Worm (Caenorhabditis elegans) whole organism, L4 larva: ENCODE data around the gene Y7A5A.2.
A peak's percentile ranks its signal among the peaks of the same experiment; 100 is the strongest.

Source experiments
- F26F4.8 ChIP-seq: fragments of 200-800 bp; sonication (Bioruptor generic); conservative IDR thresholded peaks from 2 replicates; pipeline ENCODE4 v1.3.6; 2022; ENCODE audit warnings: missing genetic modification characterization, missing compliant biosample characterization
- Y5F2A.4 ChIP-seq: fragments of 200-800 bp; sonication (Bioruptor generic); optimal IDR thresholded peaks from 2 replicates; lab custom pipeline; 2018; ENCODE audit warnings: mild to moderate bottlenecking, missing genetic modification characterization, missing compliant biosample characterization
- Y75B8A.6 ChIP-seq: fragments of 200-800 bp; sonication (Bioruptor generic); IDR thresholded peaks from 2 replicates; pipeline ENCODE4 v1.3.6; 2022; ENCODE audit warnings: missing genetic modification reagents, missing genetic modification characterization, missing compliant biosample characterization
- ZK546.5 ChIP-seq, 2 experiments: sonication (generic microtip); optimal IDR thresholded peaks; 2 replicates each; lab custom pipeline; 2017; ENCODE audit warnings: missing biosample characterization in 2 of 2, missing genetic modification characterization in 2 of 2
- ama-1 ChIP-seq: fragments of 150-350 bp; optimal IDR thresholded peaks from 2 replicates; lab custom pipeline; 2014; ENCODE audit warnings: inconsistent platforms, mixed read lengths
- ceh-20 ChIP-seq: fragments of 200-800 bp; sonication (Bioruptor generic); IDR thresholded peaks from 2 replicates; pipeline ENCODE4 v1.3.6; 2022; ENCODE audit warnings: missing genetic modification reagents, missing genetic modification characterization, missing compliant biosample characterization
- ceh-44 ChIP-seq: fragments of 200-800 bp; sonication (Bioruptor generic); IDR thresholded peaks from 2 replicates; pipeline ENCODE4 v1.3.6; 2022; ENCODE audit warnings: missing genetic modification reagents, missing genetic modification characterization, missing compliant biosample characterization
- ceh-62 ChIP-seq: sonication (generic microtip); optimal IDR thresholded peaks from 2 replicates; lab custom pipeline; 2017; ENCODE audit warnings: missing biosample characterization, missing genetic modification characterization
- cey-2 ChIP-seq: sonication (generic microtip); optimal IDR thresholded peaks from 3 replicates; lab custom pipeline; 2017; ENCODE audit warnings: missing genetic modification characterization, mild to moderate bottlenecking, missing compliant biosample characterization, antibody characterized with exemption, borderline replicate concordance; ENCODE audit not compliant: insufficient read depth
- daf-19 ChIP-seq: fragments of 200-800 bp; sonication (Bioruptor generic); conservative IDR thresholded peaks from 2 replicates; pipeline ENCODE4 v1.3.6; 2022; ENCODE audit warnings: missing genetic modification characterization, missing compliant biosample characterization
- daf-8 ChIP-seq: fragments of 200-800 bp; sonication (Bioruptor generic); IDR thresholded peaks from 2 replicates; pipeline ENCODE4 v1.3.6; 2022; ENCODE audit warnings: missing genetic modification characterization, missing compliant biosample characterization
- duxl-1 ChIP-seq: sonication (generic microtip); optimal IDR thresholded peaks from 2 replicates; lab custom pipeline; 2016; ENCODE audit warnings: mild to moderate bottlenecking, missing genetic modification characterization, moderate library complexity, missing compliant biosample characterization; ENCODE audit not compliant: poor library complexity
- egl-43 ChIP-seq: fragments of 200-800 bp; sonication (Bioruptor generic); IDR thresholded peaks from 2 replicates; pipeline ENCODE4 v1.3.6; 2022; ENCODE audit warnings: missing genetic modification reagents, missing genetic modification characterization, missing compliant biosample characterization
- fos-1 ChIP-seq: fragments of 150-350 bp; optimal IDR thresholded peaks from 2 replicates; lab custom pipeline; 2014; ENCODE audit warnings: missing biosample characterization, missing genetic modification characterization
- gei-8 ChIP-seq: fragments of 200-800 bp; sonication (Bioruptor generic); optimal IDR thresholded peaks from 2 replicates; lab custom pipeline; 2018; ENCODE audit warnings: mild to moderate bottlenecking, missing genetic modification characterization, missing compliant biosample characterization
- hlh-11 ChIP-seq: fragments of 200-800 bp; sonication (Bioruptor generic); optimal IDR thresholded peaks from 2 replicates; lab custom pipeline; 2018; ENCODE audit warnings: mild to moderate bottlenecking, missing genetic modification characterization, missing compliant biosample characterization
- jun-1 ChIP-seq: fragments of 150-350 bp; optimal IDR thresholded peaks from 2 replicates; lab custom pipeline; 2014; ENCODE audit warnings: missing biosample characterization, missing genetic modification reagents, missing genetic modification characterization
- lin-13 ChIP-seq: fragments of 150-350 bp; optimal IDR thresholded peaks from 2 replicates; lab custom pipeline; 2014; ENCODE audit warnings: missing biosample characterization, missing genetic modification reagents, missing genetic modification characterization
- lin-29 ChIP-seq: fragments of 200-800 bp; sonication (Bioruptor generic); IDR thresholded peaks from 2 replicates; pipeline ENCODE4 v1.3.6; 2022; ENCODE audit warnings: missing genetic modification reagents, missing genetic modification characterization, missing compliant biosample characterization
- lir-3 ChIP-seq: sonication (generic microtip); optimal IDR thresholded peaks from 2 replicates; lab custom pipeline; 2016; ENCODE audit warnings: mild to moderate bottlenecking, missing genetic modification characterization, missing compliant biosample characterization
- lsy-2 ChIP-seq, 2 experiments: fragments of 150-350 bp in 1 of 2; sonication (generic microtip) in 1 of 2; optimal IDR thresholded peaks; 2 replicates each; lab custom pipeline; 2014 to 2017; ENCODE audit warnings: missing biosample characterization in 2 of 2, missing genetic modification characterization in 2 of 2
- mdl-1 ChIP-seq, 2 experiments: fragments of 150-350 bp in 1 of 2; sonication (generic microtip) in 1 of 2; optimal IDR thresholded peaks; 2 replicates each; lab custom pipeline; 2014 to 2017; ENCODE audit warnings: missing biosample characterization in 2 of 2, missing genetic modification characterization in 2 of 2
- mep-1 ChIP-seq: fragments of 150-350 bp; sonication (generic microtip); optimal IDR thresholded peaks from 3 replicates; lab custom pipeline; 2014; ENCODE audit warnings: missing biosample characterization, missing genetic modification characterization
- mes-2 ChIP-seq: sonication (generic microtip); optimal IDR thresholded peaks from 2 replicates; lab custom pipeline; 2016; ENCODE audit warnings: missing genotype, mild to moderate bottlenecking, missing genetic modification characterization, missing compliant biosample characterization; ENCODE audit not compliant: poor library complexity, severe bottlenecking
- mxl-2 ChIP-seq: fragments of 200-800 bp; sonication (Bioruptor generic); conservative IDR thresholded peaks from 2 replicates; pipeline ENCODE4 v1.3.6; 2022; ENCODE audit warnings: missing genetic modification reagents, missing genetic modification characterization, missing compliant biosample characterization
- mxl-3 ChIP-seq: fragments of 200-800 bp; sonication (Bioruptor generic); optimal IDR thresholded peaks from 2 replicates; lab custom pipeline; 2018; ENCODE audit warnings: mild to moderate bottlenecking, missing genetic modification characterization, missing compliant biosample characterization
- nhr-10 ChIP-seq: fragments of 150-350 bp; optimal IDR thresholded peaks from 2 replicates; lab custom pipeline; 2014; ENCODE audit warnings: missing biosample characterization, missing genetic modification characterization
- nhr-102 ChIP-seq: sonication (generic microtip); optimal IDR thresholded peaks from 2 replicates; lab custom pipeline; 2016; ENCODE audit warnings: mild to moderate bottlenecking, missing genetic modification characterization, moderate library complexity, missing compliant biosample characterization
- nhr-28 ChIP-seq: fragments of 150-350 bp; optimal IDR thresholded peaks from 2 replicates; lab custom pipeline; 2014; ENCODE audit warnings: missing biosample characterization, missing genetic modification characterization
- nhr-48 ChIP-seq: sonication (generic microtip); optimal IDR thresholded peaks from 2 replicates; lab custom pipeline; 2016; ENCODE audit warnings: mild to moderate bottlenecking, missing genetic modification characterization, missing compliant biosample characterization
- nhr-6 ChIP-seq: fragments of 150-350 bp; optimal IDR thresholded peaks from 2 replicates; lab custom pipeline; 2014; ENCODE audit warnings: missing biosample characterization, missing genetic modification characterization
- nhr-76 ChIP-seq: fragments of 150-350 bp; optimal IDR thresholded peaks from 2 replicates; lab custom pipeline; 2014; ENCODE audit warnings: missing biosample characterization, missing genetic modification characterization
- nhr-77 ChIP-seq: fragments of 150-350 bp; optimal IDR thresholded peaks from 2 replicates; lab custom pipeline; 2014; ENCODE audit warnings: missing biosample characterization, missing genetic modification characterization
- rbr-2 ChIP-seq: sonication (generic microtip); optimal IDR thresholded peaks from 2 replicates; lab custom pipeline; 2016; ENCODE audit warnings: missing genotype, missing genetic modification characterization, missing compliant biosample characterization
- sdz-12 ChIP-seq: fragments of 200-800 bp; sonication (Bioruptor generic); optimal IDR thresholded peaks from 2 replicates; lab custom pipeline; 2018; ENCODE audit warnings: mild to moderate bottlenecking, missing genetic modification characterization, missing compliant biosample characterization
- set-16 ChIP-seq: fragments of 200-800 bp; sonication (Bioruptor generic); IDR thresholded peaks from 2 replicates; pipeline ENCODE4 v1.3.6; 2022; ENCODE audit warnings: missing genetic modification reagents, missing genetic modification characterization, missing compliant biosample characterization
- snpc-4 ChIP-seq: fragments of 150-350 bp; optimal IDR thresholded peaks from 2 replicates; lab custom pipeline; 2014; ENCODE audit warnings: missing biosample characterization, missing genetic modification characterization
- spr-3 ChIP-seq: fragments of 200-800 bp; sonication (Bioruptor generic); optimal IDR thresholded peaks from 2 replicates; lab custom pipeline; 2018; ENCODE audit warnings: mild to moderate bottlenecking, missing genetic modification characterization, missing compliant biosample characterization
- unc-130 ChIP-seq: sonication (generic microtip); optimal IDR thresholded peaks from 2 replicates; lab custom pipeline; 2016; ENCODE audit warnings: missing genetic modification reagents, missing genetic modification characterization, missing compliant biosample characterization
- unc-62 ChIP-seq, 3 experiments: fragments of 150-350 bp in 1 of 3; sonication (generic microtip); optimal IDR thresholded peaks in 2 of 3; peaks in 1 of 3; 1 replicate in 1 of 3; 2 replicates in 2 of 3; lab custom pipeline; 2014 to 2017; ENCODE audit warnings: missing biosample characterization in 3 of 3, missing genetic modification characterization in 3 of 3, missing genetic modification reagents in 3 of 3, missing genotype in 1 of 3
- vab-7 ChIP-seq: fragments of 200-800 bp; sonication (Bioruptor generic); IDR thresholded peaks from 2 replicates; pipeline ENCODE4 v1.3.6; 2022; ENCODE audit warnings: missing genetic modification reagents, missing genetic modification characterization, missing compliant biosample characterization
- zag-1 ChIP-seq: fragments of 150-350 bp; optimal IDR thresholded peaks from 2 replicates; lab custom pipeline; 2014; ENCODE audit warnings: missing biosample characterization, missing genetic modification characterization
- zfp-2 ChIP-seq: sonication (generic microtip); optimal IDR thresholded peaks from 2 replicates; lab custom pipeline; 2016; ENCODE audit warnings: mild to moderate bottlenecking, missing genetic modification characterization, missing compliant biosample characterization
- zip-2 ChIP-seq: fragments of 150-350 bp; optimal IDR thresholded peaks from 2 replicates; lab custom pipeline; 2014; ENCODE audit warnings: missing biosample characterization, missing genetic modification characterization

Gene Y7A5A.2

DNA sequence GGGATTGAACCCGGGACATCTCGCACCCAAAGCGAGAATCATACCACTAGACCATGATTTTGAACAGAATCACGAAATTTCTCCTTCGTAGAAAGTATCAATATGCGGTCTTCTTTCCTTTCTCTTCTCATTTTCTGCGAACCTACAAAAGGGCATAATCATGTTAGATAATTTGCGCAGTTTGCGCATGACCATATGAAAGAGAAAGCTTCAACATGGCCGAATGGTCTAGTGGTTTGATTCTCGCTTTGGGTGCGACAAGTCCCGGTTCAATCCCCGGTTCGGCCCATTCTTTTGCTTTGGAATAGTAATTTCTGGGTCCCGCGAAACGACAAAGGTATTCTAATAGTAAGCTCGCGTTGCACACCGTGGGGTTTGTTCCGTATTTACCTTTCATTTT lies 24.7 kb downstream of the Y7A5A.2 start (continued):
- TF ChIP-seq lsy-2 (tag; optimal IDR thresholded peaks at IDR 0.05; lab: Kevin White, UChicago) (no peak), unc-62 (GFP tag; optimal IDR thresholded peaks at IDR 0.05 in 1 of 2; lab: Kevin White, UChicago) (no peak), unc-62 (tag; optimal IDR thresholded peaks at IDR 0.05; lab: Kevin White, UChicago) (no peak), Y75B8A.6 (GFP tag; lab: Robert Waterston, UW) (no peak), spr-3 (GFP tag; lab: Kevin White, UChicago) (no peak), duxl-1 (tag; lab: Kevin White, UChicago) (no peak), ceh-62 (tag; lab: Kevin White, UChicago) (no peak), lin-29 (GFP tag; lab: Robert Waterston, UW) (no peak), unc-130 (GFP tag; lab: Kevin White, UChicago) (no peak), gei-8 (no peak), zfp-2 (tag; lab: Kevin White, UChicago) (no peak)

DNA sequence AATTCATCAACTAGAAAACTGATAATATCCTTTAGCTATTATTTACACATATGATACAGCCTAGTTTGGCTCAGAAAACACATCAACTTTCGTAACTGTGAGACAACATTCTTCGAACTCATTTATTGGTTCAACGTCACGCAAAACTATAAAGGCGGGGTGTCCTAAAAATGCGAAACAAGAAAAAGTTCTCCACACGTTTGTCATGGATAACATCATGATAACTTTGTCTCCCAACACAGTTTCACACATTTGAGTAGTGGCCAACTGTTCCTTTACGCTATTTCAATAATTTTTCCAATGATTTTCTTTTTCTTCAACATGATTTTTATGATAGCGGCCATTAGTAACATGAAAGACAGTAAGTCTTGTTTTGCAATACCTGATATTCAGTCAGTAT lies 25.8 kb downstream of the Y7A5A.2 start, which contains the start of gene srxa-9:
Gene srxa-9, plus strand, starts transcription at position 301 of the 400 bp plus-strand sequence.
- no peak for TF ChIP-seq sdz-12 (GFP tag; lab: Kevin White, UChicago)
- no peak for TF ChIP-seq nhr-77
- TF ChIP-seq nhr-102 (tag; lab: Kevin White, UChicago) = no peak

DNA sequence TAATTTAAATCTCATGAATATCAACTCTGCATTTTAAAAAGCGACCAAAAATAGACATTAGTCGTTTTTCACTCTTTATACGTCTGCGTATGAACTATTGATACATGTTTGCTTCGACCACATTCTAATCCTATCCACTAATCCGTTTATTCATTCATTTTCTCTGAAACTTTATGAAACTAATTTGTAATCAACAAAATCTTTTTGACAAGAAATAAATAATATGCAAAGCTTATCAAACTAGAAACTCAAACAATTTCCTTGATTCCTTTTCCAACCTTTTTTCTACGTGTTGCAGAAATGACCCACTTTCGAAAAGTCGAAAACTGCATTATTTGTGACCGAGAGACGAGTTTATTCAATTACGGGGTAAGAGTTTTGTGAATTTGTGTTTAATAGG lies 30.2 kb downstream of the Y7A5A.2 start, which contains the start of gene nhr-255:
Gene nhr-255, plus strand, starts transcription at position 301 of the 400 bp plus-strand sequence.
- TF ChIP-seq nhr-48 (tag; lab: Kevin White, UChicago) (no peak), jun-1 (no peak), ceh-44 (GFP tag; lab: Robert Waterston, UW) (no peak), nhr-6 (tag; lab: Kevin White, UChicago) (no peak), Y5F2A.4 (GFP tag; lab: Kevin White, UChicago) (no peak), gei-8 (no peak), lin-13 (GFP tag; lab: Kevin White, UChicago) (no peak)
- TF ChIP-seq, all 104 proteins: peak for 0

DNA sequence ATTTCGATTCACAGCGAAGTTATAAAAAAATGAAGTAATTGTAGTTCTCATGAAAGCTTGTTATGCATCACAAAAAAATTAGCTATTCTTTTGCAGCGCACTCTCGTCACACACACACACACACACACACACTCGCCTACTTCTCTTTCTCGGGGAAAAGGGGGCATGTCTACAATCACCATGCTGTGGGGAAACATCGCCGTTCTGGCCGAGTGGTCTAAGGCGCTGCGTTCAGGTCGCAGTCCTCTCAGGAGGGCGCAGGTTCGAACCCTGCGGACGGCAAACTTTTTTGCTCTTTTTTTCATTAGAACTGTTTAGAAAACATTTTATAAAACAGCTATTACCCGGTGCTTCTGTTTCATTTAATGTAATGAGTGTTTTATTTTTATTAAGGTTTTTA lies 30.7 kb downstream of the Y7A5A.2 start:
- no peak for TF ChIP-seq zag-1
- peak; percentile 86 for TF ChIP-seq vab-7 (GFP tag; lab: Robert Waterston, UW)
- TF ChIP-seq lir-3 (tag; lab: Kevin White, UChicago) = peak; percentile 41
- TF ChIP-seq nhr-77 = peak; percentile 48
- TF ChIP-seq ceh-20 (GFP tag; lab: Robert Waterston, UW) = peak; percentile 84
- TF ChIP-seq rbr-2 (tag; lab: Kevin White, UChicago) = peak; percentile 78
- TF ChIP-seq mdl-1 (tag; optimal IDR thresholded peaks at IDR 0.05; lab: Kevin White, UChicago) = peak in 1 of 2 experiments; percentile 15
- peak; percentile 75 for TF ChIP-seq set-16 (GFP tag; lab: Robert Waterston, UW)
- peak; percentile 89 for TF ChIP-seq ceh-44 (GFP tag; lab: Robert Waterston, UW)
- TF ChIP-seq daf-8 = peak; percentile 81; the same call in 1 of the 2 replicates
- TF ChIP-seq sdz-12 (GFP tag; lab: Kevin White, UChicago) = no peak
- no peak for TF ChIP-seq fos-1 (tag; lab: Kevin White, UChicago)
- TF ChIP-seq Y5F2A.4 (GFP tag; lab: Kevin White, UChicago) = peak; percentile 50
- peak; percentile 76; the same call in 1 of the 2 replicates for TF ChIP-seq F26F4.8 (GFP tag; lab: Robert Waterston, UW)
- no peak for TF ChIP-seq snpc-4 (tag; lab: Kevin White, UChicago)
- peak; percentile 4 for TF ChIP-seq mxl-3 (GFP tag; lab: Kevin White, UChicago)
- TF ChIP-seq duxl-1 (tag; lab: Kevin White, UChicago) = peak; percentile 82
- no peak for TF ChIP-seq ama-1 (lab: Kevin White, UChicago)
- TF ChIP-seq nhr-76 (tag; lab: Kevin White, UChicago) = no peak
- peak; percentile 84 for TF ChIP-seq mep-1 (tag; lab: Kevin White, UChicago)
- peak; percentile 77 for TF ChIP-seq mes-2 (tag; lab: Kevin White, UChicago)
- no peak for TF ChIP-seq ZK546.5 (tag; optimal IDR thresholded peaks at IDR 0.05; lab: Kevin White, UChicago)
- no peak for TF ChIP-seq daf-19
- peak; percentile 74 for TF ChIP-seq hlh-11 (tag; lab: Kevin White, UChicago)
- TF ChIP-seq spr-3 (GFP tag; lab: Kevin White, UChicago) = no peak
- no peak for TF ChIP-seq zip-2 (tag; lab: Kevin White, UChicago)
- TF ChIP-seq nhr-102 (tag; lab: Kevin White, UChicago) = peak; percentile 68
- peak; percentile 43 for TF ChIP-seq jun-1
- peak; percentile 39 for TF ChIP-seq nhr-28 (tag; lab: Kevin White, UChicago)
- TF ChIP-seq egl-43 (GFP tag; lab: Robert Waterston, UW) = peak; percentile 96
- TF ChIP-seq mxl-2 = peak; percentile 70
- no peak for TF ChIP-seq nhr-10
- no peak for TF ChIP-seq cey-2 (tag; lab: Kevin White, UChicago)
